Worm (Caenorhabditis elegans): ENCODE results near the gene col-166.

ce11 chrX:6250272-6250752 is 29.5 kb upstream of the col-166 start:
- no peak for TF ChIP-seq nhr-237 (tag; optimal IDR thresholded peaks at IDR 0.05)
- TF ChIP-seq ama-1 (optimal IDR thresholded peaks at IDR 0.05) = no peak
- TF ChIP-seq aha-1 (tag) = peak; percentile 7
- no peak for TF ChIP-seq daf-8 (GFP tag; IDR thresholded peaks at IDR 0.05)
- 0 out of 2 replicates have a peak, but pooled peaks have one; percentile 23 for TF ChIP-seq ceh-20 (GFP tag; IDR thresholded peaks at IDR 0.05)
- no peak for TF ChIP-seq ceh-82 (tag; optimal IDR thresholded peaks at IDR 0.05)
- TF ChIP-seq unc-62 (GFP tag; optimal IDR thresholded peaks at IDR 0.05 in 1 of 2) = no peak
- TF ChIP-seq unc-62 (tag; optimal IDR thresholded peaks at IDR 0.05) = no peak
- TF ChIP-seq madf-5 (GFP tag; IDR thresholded peaks at IDR 0.05) = no peak
- TF ChIP-seq nhr-10 (tag; optimal IDR thresholded peaks at IDR 0.05) = peak; percentile 61
- TF ChIP-seq zip-11 (GFP tag; IDR thresholded peaks at IDR 0.05) = no peak
- TF ChIP-seq D1046.2 (GFP tag; IDR thresholded peaks at IDR 0.05) = no peak
